Fruit fly (Drosophila melanogaster) whole organism, prepupa: ENCODE results near the gene Mkp3.

Experiments
- CG10631 ChIP-seq: fragments of 200-800 bp; sonication (Bioruptor generic); optimal IDR thresholded peaks from 2 replicates; lab custom pipeline; 2016; ENCODE audit warnings: missing biosample characterization, missing genetic modification characterization
- CG10669 ChIP-seq: fragments of 200-800 bp; sonication (Bioruptor generic); optimal IDR thresholded peaks from 3 replicates; lab custom pipeline; 2018; ENCODE audit warnings: missing biosample characterization, mild to moderate bottlenecking, missing genetic modification characterization, moderate library complexity
- CG11294 ChIP-seq: fragments of 200-800 bp; sonication (Bioruptor generic); IDR thresholded peaks from 2 replicates; pipeline ENCODE4 v1.3.6; 2022; ENCODE audit warnings: missing biosample characterization, missing genetic modification characterization
- CG11762 ChIP-seq: fragments of 200-800 bp; sonication (Bioruptor generic); optimal IDR thresholded peaks from 3 replicates; lab custom pipeline; 2016; ENCODE audit warnings: missing biosample characterization, missing genetic modification characterization; ENCODE audit not compliant: insufficient read depth
- CG11902 ChIP-seq: fragments of 200-800 bp; sonication (Bioruptor generic); optimal IDR thresholded peaks from 3 replicates; lab custom pipeline; 2016; ENCODE audit warnings: missing biosample characterization, missing genetic modification characterization
- CG3032 ChIP-seq: fragments of 200-800 bp; optimal IDR thresholded peaks from 2 replicates; lab custom pipeline; 2019; ENCODE audit warnings: missing biosample characterization, mild to moderate bottlenecking, missing genetic modification characterization, moderate library complexity
- CG31627 ChIP-seq: fragments of 200-800 bp; sonication (Bioruptor generic); optimal IDR thresholded peaks from 3 replicates; lab custom pipeline; 2016; ENCODE audit warnings: missing biosample characterization, missing genetic modification characterization
- CG34406 ChIP-seq: fragments of 200-800 bp; sonication (Bioruptor generic); optimal IDR thresholded peaks from 3 replicates; lab custom pipeline; 2016; ENCODE audit warnings: missing biosample characterization, missing genetic modification characterization
- CG3919 ChIP-seq: fragments of 200-800 bp; sonication (Bioruptor generic); optimal IDR thresholded peaks from 3 replicates; lab custom pipeline; 2016; ENCODE audit warnings: missing biosample characterization, missing genetic modification characterization
- CG6792 ChIP-seq: fragments of 200-800 bp; sonication (Bioruptor generic); optimal IDR thresholded peaks from 3 replicates; lab custom pipeline; 2016; ENCODE audit warnings: missing biosample characterization, missing genetic modification characterization
- CG6808 ChIP-seq: fragments of 200-800 bp; sonication (Bioruptor generic); optimal IDR thresholded peaks from 3 replicates; lab custom pipeline; 2017; ENCODE audit warnings: missing biosample characterization, missing genetic modification characterization, mild to moderate bottlenecking, moderate library complexity, missing genetic modification reagents
- CG6854 ChIP-seq: fragments of 200-800 bp; sonication (Bioruptor generic); optimal IDR thresholded peaks from 2 replicates; lab custom pipeline; 2017; ENCODE audit warnings: missing biosample characterization, mild to moderate bottlenecking, missing genetic modification characterization
- CG7368 ChIP-seq: fragments of 200-800 bp; sonication (Bioruptor generic); optimal IDR thresholded peaks from 3 replicates; lab custom pipeline; 2016; ENCODE audit warnings: missing biosample characterization, missing genetic modification characterization
- CG8119 ChIP-seq: fragments of 200-800 bp; sonication (Bioruptor generic); IDR thresholded peaks from 3 replicates; pipeline ENCODE4 v1.3.6; 2022; ENCODE audit warnings: missing biosample characterization, missing genetic modification characterization
- CG8319 ChIP-seq: fragments of 200-800 bp; sonication (Bioruptor generic); optimal IDR thresholded peaks from 3 replicates; lab custom pipeline; 2016; ENCODE audit warnings: missing biosample characterization, missing genetic modification characterization
- CG8632 ChIP-seq: fragments of 200-800 bp; sonication (Bioruptor generic); optimal IDR thresholded peaks from 3 replicates; lab custom pipeline; 2016; ENCODE audit warnings: missing biosample characterization, missing genetic modification characterization
- CG9139 ChIP-seq: fragments of 200-800 bp; sonication (Bioruptor generic); optimal IDR thresholded peaks from 3 replicates; lab custom pipeline; 2017; ENCODE audit warnings: missing biosample characterization, mild to moderate bottlenecking, missing genetic modification characterization
- Eip75B ChIP-seq: fragments of 200-800 bp; sonication (Bioruptor generic); optimal IDR thresholded peaks from 3 replicates; lab custom pipeline; 2016; ENCODE audit warnings: missing biosample characterization, missing genetic modification characterization
- Eip78C ChIP-seq: fragments of 200-800 bp; sonication (Bioruptor generic); peaks from one replicate; lab custom pipeline; 2016; ENCODE audit warnings: missing biosample characterization, missing genetic modification characterization
- Ets96B ChIP-seq: fragments of 200-800 bp; optimal IDR thresholded peaks from 2 replicates; lab custom pipeline; 2019; ENCODE audit warnings: missing biosample characterization, mild to moderate bottlenecking, missing genetic modification characterization, moderate library complexity
- Gug ChIP-seq: fragments of 200-800 bp; sonication (Bioruptor generic); IDR thresholded peaks from 2 replicates; pipeline ENCODE4 v1.3.6; 2022; ENCODE audit warnings: missing biosample characterization, missing genetic modification characterization
- Hr39 ChIP-seq: fragments of 200-800 bp; sonication (Bioruptor generic); optimal IDR thresholded peaks from 2 replicates; lab custom pipeline; 2016; ENCODE audit warnings: missing biosample characterization, missing genetic modification characterization
- Met ChIP-seq: fragments of 200-800 bp; sonication (Bioruptor generic); optimal IDR thresholded peaks from 3 replicates; lab custom pipeline; 2016; ENCODE audit warnings: missing biosample characterization, missing genetic modification characterization
- OdsH ChIP-seq: fragments of 200-800 bp; sonication (Bioruptor generic); optimal IDR thresholded peaks from 3 replicates; lab custom pipeline; 2016; ENCODE audit warnings: missing biosample characterization, missing genetic modification characterization
- Smox ChIP-seq: fragments of 200-800 bp; sonication (Bioruptor generic); optimal IDR thresholded peaks from 3 replicates; lab custom pipeline; 2016; ENCODE audit warnings: missing biosample characterization, missing genetic modification characterization
- Sox102F ChIP-seq: fragments of 200-800 bp; sonication (Bioruptor generic); optimal IDR thresholded peaks from 2 replicates; lab custom pipeline; 2016; ENCODE audit warnings: missing biosample characterization, mild to moderate bottlenecking, missing genetic modification characterization
- Sox14 ChIP-seq: fragments of 200-800 bp; sonication (Bioruptor generic); optimal IDR thresholded peaks from 3 replicates; lab custom pipeline; 2016; ENCODE audit warnings: missing biosample characterization, missing genetic modification characterization
- Sox15 ChIP-seq: fragments of 200-800 bp; sonication (Bioruptor generic); optimal IDR thresholded peaks from 3 replicates; lab custom pipeline; 2016; ENCODE audit warnings: missing biosample characterization, missing genetic modification characterization
- achi ChIP-seq: fragments of 200-800 bp; sonication (Bioruptor generic); optimal IDR thresholded peaks from 3 replicates; lab custom pipeline; 2016; ENCODE audit warnings: missing biosample characterization, missing genetic modification characterization
- acj6 ChIP-seq: fragments of 200-800 bp; sonication (Bioruptor generic); optimal IDR thresholded peaks from 3 replicates; lab custom pipeline; 2016; ENCODE audit warnings: missing biosample characterization, missing genetic modification characterization
- cyc ChIP-seq: fragments of 200-800 bp; sonication (Bioruptor generic); optimal IDR thresholded peaks from 3 replicates; lab custom pipeline; 2016; ENCODE audit warnings: missing biosample characterization, missing genetic modification characterization
- dac ChIP-seq: fragments of 200-800 bp; sonication (Bioruptor generic); optimal IDR thresholded peaks from 2 replicates; lab custom pipeline; 2017; ENCODE audit warnings: missing biosample characterization, mild to moderate bottlenecking, missing genetic modification characterization
- dsx ChIP-seq: fragments of 200-800 bp; optimal IDR thresholded peaks from 3 replicates; lab custom pipeline; 2019; ENCODE audit warnings: missing biosample characterization, mild to moderate bottlenecking, missing genetic modification characterization, moderate library complexity; ENCODE audit not compliant: poor library complexity, severe bottlenecking
- esn ChIP-seq: fragments of 200-800 bp; sonication (Bioruptor generic); optimal IDR thresholded peaks from 2 replicates; lab custom pipeline; 2016; ENCODE audit warnings: missing biosample characterization, mild to moderate bottlenecking, missing genetic modification characterization, moderate library complexity
- fd59A ChIP-seq: fragments of 200-800 bp; sonication (Bioruptor generic); optimal IDR thresholded peaks from 2 replicates; lab custom pipeline; 2017; ENCODE audit warnings: missing biosample characterization, mild to moderate bottlenecking, missing genetic modification characterization, missing genetic modification reagents
- lz ChIP-seq: fragments of 200-800 bp; sonication (Bioruptor generic); optimal IDR thresholded peaks from 3 replicates; lab custom pipeline; 2016; ENCODE audit warnings: missing biosample characterization, missing genetic modification characterization
- net ChIP-seq: fragments of 200-800 bp; sonication (Bioruptor generic); optimal IDR thresholded peaks from 3 replicates; lab custom pipeline; 2016; ENCODE audit warnings: missing biosample characterization, missing genetic modification characterization
- pdm3 ChIP-seq: fragments of 200-800 bp; sonication (Bioruptor generic); optimal IDR thresholded peaks from 3 replicates; lab custom pipeline; 2016; ENCODE audit warnings: missing biosample characterization, missing genetic modification characterization
- salr ChIP-seq, 2 experiments: fragments of 200-800 bp; sonication (Bioruptor generic); optimal IDR thresholded peaks; 3 replicates each; lab custom pipeline; 2016 to 2018; ENCODE audit warnings: missing biosample characterization in 2 of 2, missing genetic modification characterization in 2 of 2, mild to moderate bottlenecking in 1 of 2
- spab ChIP-seq: fragments of 200-800 bp; sonication (Bioruptor generic); optimal IDR thresholded peaks from 2 replicates; lab custom pipeline; 2017; ENCODE audit warnings: missing biosample characterization, mild to moderate bottlenecking, missing genetic modification characterization, missing genetic modification reagents
- ss ChIP-seq, 2 experiments: fragments of 200-800 bp; sonication (Bioruptor generic); optimal IDR thresholded peaks; 2 replicates in 1 of 2; 3 replicates in 1 of 2; lab custom pipeline; 2017 to 2018; ENCODE audit warnings: mild to moderate bottlenecking in 2 of 2, missing biosample characterization in 2 of 2, missing genetic modification characterization in 2 of 2, moderate library complexity in 1 of 2
- svp ChIP-seq: fragments of 200-800 bp; sonication (Bioruptor generic); peaks from one replicate; lab custom pipeline; 2016; ENCODE audit warnings: missing biosample characterization, missing genetic modification characterization
- topi ChIP-seq: fragments of 200-800 bp; sonication (Bioruptor generic); optimal IDR thresholded peaks from 3 replicates; lab custom pipeline; 2016; ENCODE audit warnings: missing biosample characterization, missing genetic modification characterization
- vri ChIP-seq: fragments of 200-800 bp; sonication (Bioruptor generic); optimal IDR thresholded peaks from 3 replicates; lab custom pipeline; 2016; ENCODE audit warnings: missing biosample characterization, mild to moderate bottlenecking, missing genetic modification characterization

Gene Mkp3

DNA sequence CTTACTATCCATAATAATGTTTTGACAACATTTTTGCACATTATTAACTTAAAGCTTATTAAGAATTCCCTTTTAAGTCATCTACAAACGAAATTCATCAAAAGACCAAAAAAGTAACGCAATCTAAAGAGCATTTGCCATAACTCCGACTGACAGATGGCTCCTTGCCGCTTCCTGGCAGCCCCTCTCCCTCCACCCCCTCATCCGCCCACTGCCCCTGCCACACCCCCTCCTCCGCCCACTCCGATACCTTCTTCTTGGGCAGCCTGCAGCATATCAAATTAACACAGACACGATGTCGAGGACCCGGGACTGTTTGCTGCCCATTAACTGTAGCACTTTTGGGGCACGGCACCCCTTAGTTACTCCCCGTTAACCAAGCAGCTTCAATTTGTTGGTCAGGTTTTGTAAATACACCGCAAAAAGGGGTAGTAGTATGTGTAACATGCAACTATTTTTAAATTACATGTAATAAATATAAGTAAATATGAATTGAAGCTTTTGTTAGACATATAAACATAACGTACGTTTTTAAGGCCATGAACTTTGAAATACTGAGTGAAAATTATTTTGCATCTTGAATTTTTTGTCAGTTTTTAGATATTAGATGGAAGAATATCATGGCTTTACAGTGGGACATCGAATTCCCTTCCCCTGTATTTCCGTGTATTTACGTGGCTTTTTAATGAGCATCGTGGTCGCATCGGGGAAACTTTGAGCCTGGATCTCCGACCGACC lies 50.9 kb downstream of the Mkp3 start:
- TF ChIP-seq CG3919 (peak; percentile 55), CG9139 (GFP tag; lab: Kevin White, UChicago) (no peak), CG31627 (GFP tag; lab: Kevin White, UChicago) (peak; percentile 5), vri (peak; percentile 4), spab (GFP tag; lab: Kevin White, UChicago) (peak; percentile 26), Eip78C (GFP tag; lab: Kevin White, UChicago) (peak; percentile 89), net (GFP tag; lab: Kevin White, UChicago) (peak; percentile 6), CG34406 (peak; percentile 39), Gug (GFP tag; lab: Robert Waterston, UW) (no peak), lz (GFP tag; lab: Kevin White, UChicago) (peak; percentile 42), CG10669 (GFP tag; lab: Kevin White, UChicago) (peak; percentile 49), Ets96B (tag; lab: Kevin White, UChicago) (peak; percentile 65), CG6808 (GFP tag; lab: Kevin White, UChicago) (peak; percentile 65), CG11762 (GFP tag; lab: Kevin White, UChicago) (no peak), salr (GFP tag; optimal IDR thresholded peaks at IDR 0.05; lab: Kevin White, UChicago) (no peak), pdm3 (GFP tag; lab: Kevin White, UChicago) (no peak), ss (GFP tag; optimal IDR thresholded peaks at IDR 0.05; lab: Kevin White, UChicago) (peak in 1 of 2 experiments; percentile 35), CG7368 (no peak), Smox (GFP tag; lab: Kevin White, UChicago) (peak; percentile 42), dsx (GFP tag; lab: Kevin White, UChicago) (peak; percentile 45), acj6 (GFP tag; lab: Kevin White, UChicago) (peak; percentile 32), CG6792 (GFP tag; lab: Kevin White, UChicago) (peak; percentile 37), CG11902 (peak; percentile 21), Sox14 (peak; percentile 26), CG8319 (peak; percentile 9), fd59A (peak; percentile 27), CG11294 (GFP tag; lab: Robert Waterston, UW) (no peak), dac (GFP tag; lab: Kevin White, UChicago) (no peak), svp (GFP tag; lab: Kevin White, UChicago) (peak; percentile 58), Eip75B (GFP tag; lab: Kevin White, UChicago) (peak; percentile 43), CG10631 (GFP tag; lab: Kevin White, UChicago) (peak; percentile 41), CG8632 (GFP tag; lab: Kevin White, UChicago) (peak; percentile 18), esn (GFP tag; lab: Kevin White, UChicago) (peak; percentile 73), achi (GFP tag; lab: Kevin White, UChicago) (peak; percentile 49), OdsH (GFP tag; lab: Kevin White, UChicago) (peak; percentile 6), cyc (GFP tag; lab: Kevin White, UChicago) (peak; percentile 43), Sox102F (GFP tag; lab: Kevin White, UChicago) (peak; percentile 37), Hr39 (GFP tag; lab: Kevin White, UChicago) (peak; percentile 14), CG8119 (GFP tag; lab: Robert Waterston, UW) (peak; percentile 27; the same call in 1 of the 3 replicates), topi (GFP tag; lab: Kevin White, UChicago) (peak; percentile 55), Met (GFP tag; lab: Kevin White, UChicago) (peak; percentile 67), CG6854 (GFP tag; lab: Kevin White, UChicago) (no peak), CG3032 (peak; percentile 55), Sox15 (GFP tag; lab: Kevin White, UChicago) (no peak)
